Worm (Caenorhabditis elegans) whole organism, L1 larva: ENCODE measurements around the gene sri-28.

Experiments
- grh-1 ChIP-seq: fragments of 200-800 bp; sonication (Bioruptor generic); IDR thresholded peaks from 2 replicates; pipeline ENCODE4 v1.3.6; 2022; ENCODE audit warnings: missing genetic modification reagents, missing genetic modification characterization, missing compliant biosample characterization
- hlh-4 ChIP-seq: sonication (generic microtip); optimal IDR thresholded peaks from 2 replicates; lab custom pipeline; 2016; ENCODE audit warnings: mild to moderate bottlenecking, missing genetic modification characterization, missing compliant biosample characterization
- isw-1 ChIP-seq: fragments of 200-800 bp; sonication (Bioruptor generic); IDR thresholded peaks from 2 replicates; pipeline ENCODE4 v1.3.6; 2022; ENCODE audit warnings: missing genetic modification characterization, missing compliant biosample characterization
- unc-62 ChIP-seq: fragments of 150-350 bp; optimal IDR thresholded peaks from 2 replicates; lab custom pipeline; 2014; ENCODE audit warnings: missing biosample characterization, missing genetic modification reagents, missing genetic modification characterization
- ztf-4 ChIP-seq: fragments of 150-350 bp; optimal IDR thresholded peaks from 2 replicates; lab custom pipeline; 2014; ENCODE audit warnings: missing biosample characterization, missing genetic modification characterization

DNA sequence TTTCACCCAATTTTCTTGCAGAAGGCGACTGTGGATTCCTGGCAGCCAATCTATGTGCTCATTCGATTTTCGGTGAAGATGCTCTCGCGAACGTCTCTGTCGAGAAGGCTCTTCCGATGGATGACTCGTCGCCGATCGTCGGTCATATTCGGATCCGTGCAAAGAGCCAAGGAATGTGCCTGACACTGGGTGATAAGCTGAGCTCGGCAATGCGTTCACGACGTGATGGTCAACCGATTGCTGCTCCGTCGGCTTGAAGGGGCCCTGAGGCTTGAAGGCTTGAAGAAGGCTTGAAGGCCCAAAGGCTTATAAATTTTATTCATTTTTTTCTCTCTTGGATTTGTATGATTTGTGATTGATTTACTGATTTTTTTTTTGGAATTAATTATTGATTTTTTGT lies 38.7 kb downstream of the sri-28 start:
- TF ChIP-seq unc-62 (GFP tag; lab: Kevin White, UChicago) (no peak), ztf-4 (tag; lab: Kevin White, UChicago) (no peak), isw-1 (GFP tag; lab: Robert Waterston, UW) (no peak), hlh-4 (tag; lab: Kevin White, UChicago) (no peak), grh-1 (no peak)
